Worm (Caenorhabditis elegans): ENCODE data around the gene rmd-3.

Gene rmd-3

ce11 chrII:11351599-11351998 is 12.2 kb upstream of the rmd-3 start, which contains the start of gene clh-2:
clh-2 (plus strand) TSS chrII:11351899.
- no peak for TF ChIP-seq tbx-7 (tag; optimal IDR thresholded peaks at IDR 0.05)
- TF ChIP-seq unc-86 (tag; optimal IDR thresholded peaks at IDR 0.05): no peak
- no peak for TF ChIP-seq K02D7.2 (tag; optimal IDR thresholded peaks at IDR 0.05)
- no peak for TF ChIP-seq K09A11.1 (tag; optimal IDR thresholded peaks at IDR 0.05; ENCODE audit: insufficient read depth)
- TF ChIP-seq syd-9 (tag; optimal IDR thresholded peaks at IDR 0.05): no peak
- TF ChIP-seq pax-1 (tag; optimal IDR thresholded peaks at IDR 0.05): no peak
- TF ChIP-seq ceh-18 (tag; optimal IDR thresholded peaks at IDR 0.05): no peak
- TF ChIP-seq ceh-31 (tag; optimal IDR thresholded peaks at IDR 0.05): no peak
- no peak for TF ChIP-seq odd-2 (tag; optimal IDR thresholded peaks at IDR 0.05)
- no peak for TF ChIP-seq pha-2 (tag; optimal IDR thresholded peaks at IDR 0.05)
- TF ChIP-seq pat-9 (tag; optimal IDR thresholded peaks at IDR 0.05): no peak
- TF ChIP-seq dmd-4 (tag; optimal IDR thresholded peaks at IDR 0.05; ENCODE audit: borderline replicate concordance): no peak

- no peak for TF ChIP-seq ztf-16 (tag; optimal IDR thresholded peaks at IDR 0.05)
- no peak for TF ChIP-seq zip-5 (tag; optimal IDR thresholded peaks at IDR 0.05)
- no peak for TF ChIP-seq tbx-7 (tag; optimal IDR thresholded peaks at IDR 0.05)
- no peak for TF ChIP-seq pat-9 (tag; optimal IDR thresholded peaks at IDR 0.05)
- no peak for TF ChIP-seq npax-4 (tag; optimal IDR thresholded peaks at IDR 0.05)
- no peak for TF ChIP-seq syd-9 (tag; optimal IDR thresholded peaks at IDR 0.05)
Measured at ce11 chrII:11349892-11350291, 10.5 kb upstream of the rmd-3 start, which contains the start of gene dph-5. dph-5 (plus strand) TSS chrII:11350192.

- no peak for TF ChIP-seq ref-2 (tag; optimal IDR thresholded peaks at IDR 0.05)
- TF ChIP-seq ama-1 (optimal IDR thresholded peaks at IDR 0.05): no peak
- peak; percentile 67 for TF ChIP-seq ceh-14 (tag; optimal IDR thresholded peaks at IDR 0.05)
- TF ChIP-seq ceh-31 (tag; optimal IDR thresholded peaks at IDR 0.05): peak; percentile 44
- peak; percentile 34 for TF ChIP-seq pha-2 (tag; optimal IDR thresholded peaks at IDR 0.05)
- peak; percentile 19 for TF ChIP-seq hlh-30 (tag; optimal IDR thresholded peaks at IDR 0.05; ENCODE audit: insufficient read depth)
- peak; percentile 4 for TF ChIP-seq pros-1 (tag; optimal IDR thresholded peaks at IDR 0.05)
- peak; percentile 91 for TF ChIP-seq unc-42 (tag; optimal IDR thresholded peaks at IDR 0.05)
- peak; percentile 9 for TF ChIP-seq ets-4 (tag; optimal IDR thresholded peaks at IDR 0.05)
- TF ChIP-seq lim-6 (tag; optimal IDR thresholded peaks at IDR 0.05): peak; percentile 15
- TF ChIP-seq tbx-2 (tag; optimal IDR thresholded peaks at IDR 0.05): peak; percentile 46
- peak; percentile 42 for TF ChIP-seq nfya-1 (tag; optimal IDR thresholded peaks at IDR 0.05)
- no peak for TF ChIP-seq hlh-6 (tag; optimal IDR thresholded peaks at IDR 0.05)
- peak; percentile 16 for TF ChIP-seq unc-55 (GFP tag; optimal IDR thresholded peaks at IDR 0.05)
Measured at ce11 chrII:11347878-11348556, 8.6 kb upstream of the rmd-3 start, which contains the start of the genes B0491.6 and pigm-1. B0491.6 (minus strand) TSS chrII:11348343. pigm-1 (plus strand) TSS chrII:11348445.

ce11 chrII:11345570-11346029 is 6.2 kb upstream of the rmd-3 start, which contains the start of gene nduf-11:
nduf-11 (minus strand) TSS chrII:11345620.
- TF ChIP-seq ceh-31 (tag; optimal IDR thresholded peaks at IDR 0.05) (peak; percentile 59), nfya-1 (tag; optimal IDR thresholded peaks at IDR 0.05) (peak; percentile 60), fax-1 (tag; optimal IDR thresholded peaks at IDR 0.05) (peak; percentile 19), pat-9 (tag; optimal IDR thresholded peaks at IDR 0.05) (peak; percentile 18), sox-4 (tag; optimal IDR thresholded peaks at IDR 0.05) (peak; percentile 47), ceh-14 (tag; optimal IDR thresholded peaks at IDR 0.05) (peak; percentile 58), lin-11 (tag; optimal IDR thresholded peaks at IDR 0.05) (peak; percentile 29), madf-2 (tag; optimal IDR thresholded peaks at IDR 0.05) (peak; percentile 7), ceh-18 (tag; optimal IDR thresholded peaks at IDR 0.05) (peak; percentile 31), dve-1 (tag; optimal IDR thresholded peaks at IDR 0.05) (peak; percentile 55), hlh-30 (tag; optimal IDR thresholded peaks at IDR 0.05; ENCODE audit: insufficient read depth) (no peak), Y22D7AL.16 (tag; optimal IDR thresholded peaks at IDR 0.05) (peak; percentile 0), elt-2 (tag; optimal IDR thresholded peaks at IDR 0.05) (peak; percentile 73), hlh-13 (GFP tag; optimal IDR thresholded peaks at IDR 0.05) (no peak), pqm-1 (tag; optimal IDR thresholded peaks at IDR 0.05) (no peak), hlh-8 (tag; optimal IDR thresholded peaks at IDR 0.05) (no peak), npax-4 (tag; optimal IDR thresholded peaks at IDR 0.05) (no peak), lim-6 (tag; optimal IDR thresholded peaks at IDR 0.05) (no peak), pha-4 (tag; optimal IDR thresholded peaks at IDR 0.05) (no peak), fkh-6 (tag; optimal IDR thresholded peaks at IDR 0.05) (no peak), C08G9.2 (tag; optimal IDR thresholded peaks at IDR 0.05) (no peak), ahr-1 (tag; optimal IDR thresholded peaks at IDR 0.05) (no peak), unc-86 (tag; optimal IDR thresholded peaks at IDR 0.05) (peak; percentile 58), ceh-34 (tag; optimal IDR thresholded peaks at IDR 0.05) (peak; percentile 39), fkh-10 (GFP tag; optimal IDR thresholded peaks at IDR 0.05) (no peak), ref-2 (tag; optimal IDR thresholded peaks at IDR 0.05) (peak; percentile 46), pha-2 (tag; optimal IDR thresholded peaks at IDR 0.05) (peak; percentile 9), C38D4.7 (GFP tag; optimal IDR thresholded peaks at IDR 0.05) (peak; percentile 25), K09A11.1 (tag; optimal IDR thresholded peaks at IDR 0.05; ENCODE audit: insufficient read depth) (peak; percentile 48)

Data from whole organism, late embryonic.